Fruit fly (Drosophila melanogaster) whole organism: ENCODE measurements around the gene CG9547.

Experiments used
- CG8478 ChIP-seq: fragments of >200 bp; optimal IDR thresholded peaks from 2 replicates; lab custom pipeline; 2018; ENCODE audit warnings: inconsistent platforms
- Dll ChIP-seq: fragments of >200 bp; optimal IDR thresholded peaks from 2 replicates; lab custom pipeline; 2017
- EcR ChIP-seq, 2 experiments: fragments of >200 bp; optimal IDR thresholded peaks; 2 replicates each; lab custom pipeline; 2017; ENCODE audit warnings: missing biosample characterization in 2 of 2, missing genetic modification characterization in 2 of 2, missing genetic modification reagents in 2 of 2
- pan ChIP-seq: fragments of >200 bp; optimal IDR thresholded peaks from 2 replicates; lab custom pipeline; 2017
- psq ChIP-seq: fragments of >200 bp; optimal IDR thresholded peaks from 2 replicates; lab custom pipeline; 2017
- usp ChIP-seq: fragments of >200 bp; optimal IDR thresholded peaks from 2 replicates; lab custom pipeline; 2017; ENCODE audit warnings: missing biosample characterization, missing genetic modification characterization, mixed read lengths

CG9547 gene

dm6 chr2L:6494405-6494816 lies at the start of gene CG9547:
TSS of gene CG9547 (minus strand) at chr2L:6494532.
- TF ChIP-seq psq (lab: Kevin White, UChicago) (no peak), CG8478 (no peak), pan (lab: Kevin White, UChicago) (no peak), EcR (GFP tag; optimal IDR thresholded peaks at IDR 0.05; lab: Kevin White, UChicago) (no peak), Dll (lab: Kevin White, UChicago) (no peak), usp (no peak)

dm6 chr2L:6539623-6540381 lies 45.5 kb upstream of the CG9547 start:
- TF ChIP-seq EcR (GFP tag; optimal IDR thresholded peaks at IDR 0.05; lab: Kevin White, UChicago) (no peak), pan (lab: Kevin White, UChicago) (peak; percentile 3), Dll (lab: Kevin White, UChicago) (no peak)

- TF ChIP-seq EcR (GFP tag; optimal IDR thresholded peaks at IDR 0.05; lab: Kevin White, UChicago) (no peak), Dll (lab: Kevin White, UChicago) (peak; percentile 27)
These were observed 41.8 kb upstream of the CG9547 start for dm6 chr2L:6536044-6536581.

dm6 chr2L:6534125-6534815 lies 39.9 kb upstream of the CG9547 start:
- no peak for TF ChIP-seq psq (lab: Kevin White, UChicago)
- no peak for TF ChIP-seq CG8478
- TF ChIP-seq Dll (lab: Kevin White, UChicago) = no peak
- no peak for TF ChIP-seq EcR (GFP tag; optimal IDR thresholded peaks at IDR 0.05; lab: Kevin White, UChicago)
- TF ChIP-seq pan (lab: Kevin White, UChicago) = no peak
- TF ChIP-seq usp = no peak

dm6 chr2L:6533719-6534118 lies 39.4 kb upstream of the CG9547 start:
- no peak for TF ChIP-seq CG8478
- TF ChIP-seq psq (lab: Kevin White, UChicago) = no peak
- no peak for TF ChIP-seq usp
- TF ChIP-seq pan (lab: Kevin White, UChicago) = no peak
- no peak for TF ChIP-seq EcR (GFP tag; optimal IDR thresholded peaks at IDR 0.05; lab: Kevin White, UChicago)
- no peak for TF ChIP-seq Dll (lab: Kevin White, UChicago)

dm6 chr2L:6532977-6533376 lies 38.6 kb upstream of the CG9547 start:
- TF ChIP-seq pan (lab: Kevin White, UChicago) (no peak), CG8478 (no peak)

dm6 chr2L:6531985-6532699 lies 37.8 kb upstream of the CG9547 start:
- no peak for TF ChIP-seq psq (lab: Kevin White, UChicago)
- TF ChIP-seq EcR (GFP tag; optimal IDR thresholded peaks at IDR 0.05; lab: Kevin White, UChicago) = no peak
- TF ChIP-seq Dll (lab: Kevin White, UChicago) = no peak
- TF ChIP-seq pan (lab: Kevin White, UChicago) = no peak
- no peak for TF ChIP-seq CG8478
- no peak for TF ChIP-seq usp

dm6 chr2L:6530952-6531512 lies 36.7 kb upstream of the CG9547 start:
- no peak for TF ChIP-seq pan (lab: Kevin White, UChicago)
- no peak for TF ChIP-seq psq (lab: Kevin White, UChicago)
- TF ChIP-seq usp = no peak
- no peak for TF ChIP-seq Dll (lab: Kevin White, UChicago)
- no peak for TF ChIP-seq CG8478
- no peak for TF ChIP-seq EcR (GFP tag; optimal IDR thresholded peaks at IDR 0.05; lab: Kevin White, UChicago)

- TF ChIP-seq pan (lab: Kevin White, UChicago) = no peak
- no peak for TF ChIP-seq CG8478
- TF ChIP-seq Dll (lab: Kevin White, UChicago) = no peak
- TF ChIP-seq usp = no peak
- no peak for TF ChIP-seq EcR (GFP tag; optimal IDR thresholded peaks at IDR 0.05; lab: Kevin White, UChicago)
- TF ChIP-seq psq (lab: Kevin White, UChicago) = no peak
These were observed 32.7 kb upstream of the CG9547 start for dm6 chr2L:6526996-6527395.

- no peak for TF ChIP-seq pan (lab: Kevin White, UChicago)
- TF ChIP-seq usp = no peak
- TF ChIP-seq EcR (GFP tag; optimal IDR thresholded peaks at IDR 0.05; lab: Kevin White, UChicago) = no peak
- TF ChIP-seq Dll (lab: Kevin White, UChicago) = no peak
- TF ChIP-seq psq (lab: Kevin White, UChicago) = no peak
- TF ChIP-seq CG8478 = no peak
These were observed 19.6 kb upstream of the CG9547 start for dm6 chr2L:6513948-6514347.

dm6 chr2L:6508666-6509065 lies 14.3 kb upstream of the CG9547 start:
- TF ChIP-seq psq (lab: Kevin White, UChicago) (no peak), usp (no peak), pan (lab: Kevin White, UChicago) (no peak)

dm6 chr2L:6503724-6504037 lies 9.3 kb upstream of the CG9547 start:
- TF ChIP-seq pan (lab: Kevin White, UChicago) = no peak
- TF ChIP-seq usp = no peak
- no peak for TF ChIP-seq CG8478
- no peak for TF ChIP-seq EcR (GFP tag; optimal IDR thresholded peaks at IDR 0.05; lab: Kevin White, UChicago)
- no peak for TF ChIP-seq Dll (lab: Kevin White, UChicago)
- TF ChIP-seq psq (lab: Kevin White, UChicago) = no peak
